Worm (Caenorhabditis elegans) whole organism, late embryonic: ENCODE data around the gene C26E6.12.
A peak's percentile ranks its signal among the peaks of the same experiment; 100 is the strongest.

Experiments
- C38D4.7 ChIP-seq: fragments of 200-800 bp; sonication (Bioruptor generic); optimal IDR thresholded peaks from 2 replicates; lab custom pipeline; 2018; ENCODE audit warnings: mild to moderate bottlenecking, missing genetic modification characterization, moderate library complexity, missing compliant biosample characterization
- F13H6.1 ChIP-seq: sonication (generic microtip); optimal IDR thresholded peaks from 2 replicates; lab custom pipeline; 2016; ENCODE audit warnings: missing genetic modification characterization, missing compliant biosample characterization
- K02D7.2 ChIP-seq: sonication (generic microtip); optimal IDR thresholded peaks from 2 replicates; lab custom pipeline; 2017; ENCODE audit warnings: mild to moderate bottlenecking, missing genetic modification characterization, missing compliant biosample characterization
- K09A11.1 ChIP-seq: sonication (generic microtip); optimal IDR thresholded peaks from 2 replicates; lab custom pipeline; 2017; ENCODE audit warnings: antibody characterized with exemption, mild to moderate bottlenecking, missing genetic modification characterization, missing compliant biosample characterization; ENCODE audit not compliant: insufficient read depth
- T23F11.4 ChIP-seq: fragments of 200-800 bp; sonication (Bioruptor generic); optimal IDR thresholded peaks from 2 replicates; lab custom pipeline; 2018; ENCODE audit warnings: mild to moderate bottlenecking, missing genetic modification characterization, missing compliant biosample characterization
- ama-1 ChIP-seq: fragments of 150-350 bp; optimal IDR thresholded peaks from 2 replicates; lab custom pipeline; 2014
- ceh-14 ChIP-seq: sonication (generic microtip); optimal IDR thresholded peaks from 2 replicates; lab custom pipeline; 2016; ENCODE audit warnings: missing genotype, missing genetic modification characterization, missing compliant biosample characterization
- ceh-18 ChIP-seq: sonication (generic microtip); optimal IDR thresholded peaks from 2 replicates; lab custom pipeline; 2016; ENCODE audit warnings: missing genetic modification characterization, missing compliant biosample characterization
- ceh-19 ChIP-seq: fragments of 200-800 bp; sonication (Bioruptor generic); optimal IDR thresholded peaks from 2 replicates; lab custom pipeline; 2018; ENCODE audit warnings: mild to moderate bottlenecking, missing genetic modification characterization, missing compliant biosample characterization
- ceh-30 ChIP-seq: fragments of 150-350 bp; optimal IDR thresholded peaks from 2 replicates; lab custom pipeline; 2014; ENCODE audit warnings: missing biosample characterization, missing genetic modification characterization
- ceh-31 ChIP-seq: sonication (generic microtip); optimal IDR thresholded peaks from 2 replicates; lab custom pipeline; 2016; ENCODE audit warnings: missing genetic modification characterization, missing compliant biosample characterization
- ceh-45 ChIP-seq: fragments of 200-800 bp; sonication (Bioruptor generic); IDR thresholded peaks from 2 replicates; pipeline ENCODE4 v1.3.6; 2022; ENCODE audit warnings: missing genetic modification reagents, missing genetic modification characterization, missing compliant biosample characterization
- ceh-6 ChIP-seq: fragments of 200-800 bp; sonication (Bioruptor generic); optimal IDR thresholded peaks from 2 replicates; lab custom pipeline; 2018; ENCODE audit warnings: mild to moderate bottlenecking, missing genetic modification characterization, missing compliant biosample characterization
- che-1 ChIP-seq: sonication (generic microtip); optimal IDR thresholded peaks from 2 replicates; lab custom pipeline; 2016; ENCODE audit warnings: mild to moderate bottlenecking, missing genetic modification characterization, missing compliant biosample characterization
- dve-1 ChIP-seq: sonication (generic microtip); optimal IDR thresholded peaks from 2 replicates; lab custom pipeline; 2017; ENCODE audit warnings: antibody characterized with exemption, mild to moderate bottlenecking, missing genetic modification characterization, missing compliant biosample characterization
- elt-2 ChIP-seq: sonication (generic microtip); optimal IDR thresholded peaks from 2 replicates; lab custom pipeline; 2016; ENCODE audit warnings: missing genetic modification reagents, missing genetic modification characterization, missing compliant biosample characterization
- eyg-1 ChIP-seq: sonication (generic microtip); optimal IDR thresholded peaks from 2 replicates; lab custom pipeline; 2016; ENCODE audit warnings: missing genotype, missing genetic modification characterization, missing compliant biosample characterization
- fkh-10 ChIP-seq: fragments of 150-350 bp; optimal IDR thresholded peaks from 2 replicates; lab custom pipeline; 2014; ENCODE audit warnings: missing biosample characterization, missing genetic modification reagents, missing genetic modification characterization
- gmeb-2 ChIP-seq: sonication (generic microtip); optimal IDR thresholded peaks from 2 replicates; lab custom pipeline; 2016; ENCODE audit warnings: missing genetic modification characterization, inconsistent platforms, missing compliant biosample characterization
- hlh-13 ChIP-seq: fragments of 200-800 bp; sonication (Bioruptor generic); optimal IDR thresholded peaks from 2 replicates; lab custom pipeline; 2018; ENCODE audit warnings: mild to moderate bottlenecking, missing genetic modification characterization, missing compliant biosample characterization
- hlh-15 ChIP-seq: sonication (generic microtip); optimal IDR thresholded peaks from 2 replicates; lab custom pipeline; 2016; ENCODE audit warnings: missing genetic modification characterization, missing compliant biosample characterization
- hlh-30 ChIP-seq: sonication (generic microtip); optimal IDR thresholded peaks from 2 replicates; lab custom pipeline; 2017; ENCODE audit warnings: antibody characterized with exemption, missing genetic modification characterization, missing compliant biosample characterization; ENCODE audit not compliant: insufficient read depth
- lin-11 ChIP-seq: fragments of 200-800 bp; sonication (Bioruptor generic); optimal IDR thresholded peaks from 2 replicates; lab custom pipeline; 2018; ENCODE audit warnings: mild to moderate bottlenecking, missing genetic modification characterization, missing compliant biosample characterization
- madf-2 ChIP-seq: sonication (generic microtip); optimal IDR thresholded peaks from 2 replicates; lab custom pipeline; 2017; ENCODE audit warnings: missing genetic modification characterization, missing compliant biosample characterization
- nfya-1 ChIP-seq: sonication (generic microtip); optimal IDR thresholded peaks from 2 replicates; lab custom pipeline; 2017; ENCODE audit warnings: missing genetic modification characterization, mild to moderate bottlenecking, missing compliant biosample characterization, antibody characterized with exemption, moderate library complexity
- nhr-232 ChIP-seq: sonication (generic microtip); optimal IDR thresholded peaks from 2 replicates; lab custom pipeline; 2016; ENCODE audit warnings: missing genetic modification characterization, missing compliant biosample characterization
- npax-4 ChIP-seq: sonication (generic microtip); optimal IDR thresholded peaks from 2 replicates; lab custom pipeline; 2016; ENCODE audit warnings: missing genetic modification characterization, missing compliant biosample characterization
- pag-3 ChIP-seq: sonication (generic microtip); optimal IDR thresholded peaks from 2 replicates; lab custom pipeline; 2016; ENCODE audit warnings: missing compliant biosample characterization, missing genetic modification characterization, borderline replicate concordance
- pax-1 ChIP-seq: fragments of 150-350 bp; optimal IDR thresholded peaks from 2 replicates; lab custom pipeline; 2014; ENCODE audit warnings: missing biosample characterization, missing genetic modification characterization
- pha-2 ChIP-seq: sonication (generic microtip); optimal IDR thresholded peaks from 2 replicates; lab custom pipeline; 2017; ENCODE audit warnings: mild to moderate bottlenecking, missing genetic modification characterization, missing compliant biosample characterization
- ref-2 ChIP-seq: sonication (generic microtip); optimal IDR thresholded peaks from 2 replicates; lab custom pipeline; 2016; ENCODE audit warnings: missing genetic modification characterization, missing compliant biosample characterization
- rnt-1 ChIP-seq: sonication (generic microtip); optimal IDR thresholded peaks from 2 replicates; lab custom pipeline; 2016; ENCODE audit warnings: missing genetic modification characterization, missing compliant biosample characterization
- sox-2 ChIP-seq: fragments of 200-800 bp; sonication (Bioruptor generic); IDR thresholded peaks from 2 replicates; pipeline ENCODE4 v1.3.6; 2022; ENCODE audit warnings: missing genetic modification reagents, missing genetic modification characterization, missing compliant biosample characterization
- unc-42 ChIP-seq: sonication (generic microtip); optimal IDR thresholded peaks from 2 replicates; lab custom pipeline; 2016; ENCODE audit warnings: missing genotype, missing genetic modification characterization, missing compliant biosample characterization
- unc-86 ChIP-seq: sonication (generic microtip); optimal IDR thresholded peaks from 2 replicates; lab custom pipeline; 2016; ENCODE audit warnings: missing genetic modification characterization, missing compliant biosample characterization
- zip-5 ChIP-seq: sonication (generic microtip); optimal IDR thresholded peaks from 2 replicates; lab custom pipeline; 2016; ENCODE audit warnings: missing genetic modification characterization, missing compliant biosample characterization
- ztf-16 ChIP-seq: sonication (generic microtip); optimal IDR thresholded peaks from 2 replicates; lab custom pipeline; 2017; ENCODE audit warnings: missing genetic modification characterization, missing compliant biosample characterization

C26E6.12 gene

DNA sequence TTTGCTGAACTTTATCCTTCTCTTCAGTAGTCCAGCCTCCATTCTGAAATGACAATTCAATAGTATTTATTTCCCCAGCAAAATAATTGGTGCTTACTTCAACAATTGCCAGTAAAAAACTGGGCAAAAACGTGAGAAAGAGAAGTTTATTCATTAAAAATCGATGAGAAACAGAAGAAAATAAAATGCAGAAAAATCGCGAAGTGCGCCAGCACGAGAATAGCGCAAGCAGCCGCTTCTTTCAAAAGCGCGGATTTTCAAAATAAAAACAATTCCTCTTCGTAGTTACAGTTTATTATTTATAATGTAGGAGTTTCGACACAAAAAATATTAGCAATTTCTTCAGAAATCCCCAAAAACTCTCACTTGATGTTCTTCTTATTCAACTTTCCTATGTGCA is 30.8 kb upstream of the C26E6.12 start, which contains the start of gene C27F2.9 (continued):
- TF ChIP-seq che-1 (no peak), hlh-15 (tag; lab: Kevin White, UChicago) (no peak), ceh-6 (GFP tag; lab: Kevin White, UChicago) (no peak), ceh-45 (GFP tag; lab: Robert Waterston, UW) (no peak), rnt-1 (tag; lab: Kevin White, UChicago) (peak; percentile 19), ztf-16 (tag; lab: Kevin White, UChicago) (no peak), nhr-232 (tag; lab: Kevin White, UChicago) (no peak), ceh-30 (tag; lab: Kevin White, UChicago) (peak; percentile 24), ama-1 (lab: Kevin White, UChicago) (no peak), K09A11.1 (no peak), zip-5 (tag; lab: Kevin White, UChicago) (no peak), dve-1 (tag; lab: Kevin White, UChicago) (peak; percentile 23), gmeb-2 (tag; lab: Kevin White, UChicago) (no peak), pha-2 (tag; lab: Kevin White, UChicago) (no peak), K02D7.2 (tag; lab: Kevin White, UChicago) (no peak), hlh-30 (tag; lab: Kevin White, UChicago) (no peak)

- TF ChIP-seq ztf-16 (tag; lab: Kevin White, UChicago) (no peak), T23F11.4 (GFP tag; lab: Kevin White, UChicago) (no peak), zip-5 (tag; lab: Kevin White, UChicago) (no peak), fkh-10 (no peak), pax-1 (no peak), pag-3 (tag; lab: Kevin White, UChicago) (no peak), elt-2 (no peak), ceh-30 (tag; lab: Kevin White, UChicago) (no peak), K09A11.1 (no peak), lin-11 (tag; lab: Kevin White, UChicago) (no peak), nhr-232 (tag; lab: Kevin White, UChicago) (no peak), ceh-31 (no peak), ceh-18 (tag; lab: Kevin White, UChicago) (no peak), ceh-14 (tag; lab: Kevin White, UChicago) (no peak), pha-2 (tag; lab: Kevin White, UChicago) (no peak), ama-1 (lab: Kevin White, UChicago) (no peak), ref-2 (tag; lab: Kevin White, UChicago) (no peak), C38D4.7 (GFP tag; lab: Kevin White, UChicago) (no peak), unc-42 (tag; lab: Kevin White, UChicago) (no peak)
These were observed 30.3 kb upstream of the C26E6.12 start, which contains the start of gene vps-22 for ce11 chrIII:4962393-4962792. Gene vps-22 (minus strand): TSS chrIII:4962493.

- no peak for TF ChIP-seq nfya-1 (tag; lab: Kevin White, UChicago)
These were observed 29.2 kb upstream of the C26E6.12 start for ce11 chrIII:4961281-4961680.

ce11 chrIII:4960204-4960603 is 28.2 kb upstream of the C26E6.12 start, which contains the start of gene C27F2.4:
Gene C27F2.4 (minus strand): TSS chrIII:4960304.
- no peak for TF ChIP-seq C38D4.7 (GFP tag; lab: Kevin White, UChicago)
- TF ChIP-seq hlh-13: no peak
- TF ChIP-seq elt-2: no peak
- no peak for TF ChIP-seq F13H6.1
- TF ChIP-seq ceh-6 (GFP tag; lab: Kevin White, UChicago): no peak
- TF ChIP-seq madf-2: no peak
- TF ChIP-seq eyg-1: no peak
- TF ChIP-seq npax-4 (tag; lab: Kevin White, UChicago): no peak
- no peak for TF ChIP-seq ceh-19
- no peak for TF ChIP-seq sox-2
- TF ChIP-seq unc-86: no peak
- no peak for TF ChIP-seq ref-2 (tag; lab: Kevin White, UChicago)
